Worm (Caenorhabditis elegans): ENCODE data around the gene cla-1.
A peak's percentile ranks its signal among the peaks of the same experiment; 100 is the strongest.

cla-1 gene

DNA sequence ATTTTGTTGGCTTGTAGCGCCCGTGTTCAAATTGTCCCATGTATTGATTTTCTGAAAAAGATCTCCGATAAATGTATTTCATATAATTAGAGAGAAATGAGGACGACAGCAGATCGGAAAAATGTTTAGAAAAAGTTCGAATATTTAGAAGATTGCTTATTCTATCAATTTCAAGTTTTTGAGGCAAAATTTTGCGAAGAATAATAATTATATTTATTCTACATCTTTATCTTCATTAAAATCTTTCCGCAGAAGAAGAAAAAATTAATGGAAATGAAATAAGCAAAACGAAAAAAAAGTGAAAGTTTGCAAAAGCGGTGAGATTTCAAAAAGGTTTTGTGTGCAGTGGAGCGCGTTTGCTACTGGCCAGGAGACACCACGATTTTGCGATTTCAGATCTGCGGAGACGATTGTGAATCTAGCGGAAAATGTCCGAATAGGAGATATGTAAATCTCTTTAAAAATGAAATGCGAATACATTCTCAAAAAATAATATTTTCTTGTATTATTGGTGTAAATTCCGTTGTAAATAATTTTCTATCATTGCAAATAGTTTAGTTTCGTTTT is 65.6 kb downstream of the cla-1 start, which contains the start of gene nrde-4 (continued):
- TF ChIP-seq sma-9 (GFP tag; optimal IDR thresholded peaks at IDR 0.05) (peak; percentile 59), sma-9 (tag; optimal IDR thresholded peaks at IDR 0.05) (no peak), mdl-1 (tag; optimal IDR thresholded peaks at IDR 0.05) (no peak), nhr-10 (tag; optimal IDR thresholded peaks at IDR 0.05) (no peak), nhr-23 (tag; optimal IDR thresholded peaks at IDR 0.05) (no peak)

DNA sequence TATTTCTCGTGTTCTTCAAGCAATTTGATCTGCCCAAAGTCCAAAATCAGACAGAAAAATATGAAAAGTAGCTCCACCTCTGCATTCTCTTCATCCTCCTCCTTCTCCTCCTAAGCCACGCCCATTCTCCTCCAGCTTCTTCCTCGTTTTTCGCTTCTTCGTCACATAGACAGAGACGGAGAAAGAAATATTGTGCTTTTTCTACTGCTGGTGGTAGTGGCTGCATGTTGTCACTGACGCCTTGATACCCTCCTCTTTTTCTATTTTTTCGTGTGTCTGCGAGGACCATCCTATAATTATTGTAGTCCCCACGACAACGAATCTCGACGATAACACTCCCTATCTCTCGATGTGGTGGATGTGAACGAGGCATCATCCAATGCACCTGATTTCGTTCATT is 69.9 kb downstream of the cla-1 start, which contains the start of gene C08G9.1:
C08G9.1 (plus strand) TSS at position 175 of the 400 bp plus-strand sequence.
- TF ChIP-seq lsy-2 (tag; optimal IDR thresholded peaks at IDR 0.05) (peak in 1 of 2 experiments; percentile 0), C34F6.9 (tag; optimal IDR thresholded peaks at IDR 0.05) (peak; percentile 12), Y55F3AM.14 (GFP tag; optimal IDR thresholded peaks at IDR 0.05) (no peak), unc-55 (GFP tag; optimal IDR thresholded peaks at IDR 0.05) (peak; percentile 47), nhr-129 (tag; optimal IDR thresholded peaks at IDR 0.05) (peak; percentile 45), lin-11 (tag; optimal IDR thresholded peaks at IDR 0.05) (no peak)

DNA sequence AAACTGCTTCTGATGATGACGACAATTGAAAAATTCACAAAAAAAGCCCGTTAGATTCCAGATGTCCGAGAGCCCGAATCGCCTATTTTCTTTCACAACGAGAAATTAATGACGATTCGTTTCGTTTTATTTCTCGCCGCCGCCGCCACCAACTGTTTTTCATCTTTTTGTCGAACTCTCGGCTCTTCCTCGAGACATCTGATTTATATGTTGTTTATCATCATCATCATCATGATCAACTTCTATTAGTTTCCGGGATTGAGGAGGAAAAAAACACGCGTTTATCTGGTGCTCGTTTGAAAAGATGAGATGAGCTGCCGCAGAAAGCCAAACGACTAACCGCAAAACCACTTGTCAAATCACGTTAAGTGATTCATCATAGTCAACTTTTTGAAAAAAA is 70.8 kb downstream of the cla-1 start:
- no peak for TF ChIP-seq unc-55 (GFP tag; optimal IDR thresholded peaks at IDR 0.05)
- TF ChIP-seq alr-1 (tag; optimal IDR thresholded peaks at IDR 0.05) = no peak
- TF ChIP-seq sem-4 (tag; optimal IDR thresholded peaks at IDR 0.05) = peak; percentile 78
- TF ChIP-seq nhr-129 (tag; optimal IDR thresholded peaks at IDR 0.05) = peak; percentile 18
- peak; percentile 57 for TF ChIP-seq sma-9 (GFP tag; optimal IDR thresholded peaks at IDR 0.05)
- TF ChIP-seq sma-9 (tag; optimal IDR thresholded peaks at IDR 0.05) = no peak
- TF ChIP-seq mbf-1 (tag; optimal IDR thresholded peaks at IDR 0.05) = no peak
- no peak for TF ChIP-seq elt-3 (tag; optimal IDR thresholded peaks at IDR 0.05)
- TF ChIP-seq C34F6.9 (tag; optimal IDR thresholded peaks at IDR 0.05) = peak; percentile 9
- TF ChIP-seq nhr-77 (tag; optimal IDR thresholded peaks at IDR 0.05) = no peak
- no peak for TF ChIP-seq nhr-11 (tag; optimal IDR thresholded peaks at IDR 0.05)
- peak; percentile 19 for TF ChIP-seq F13H6.1 (tag; optimal IDR thresholded peaks at IDR 0.05)

DNA sequence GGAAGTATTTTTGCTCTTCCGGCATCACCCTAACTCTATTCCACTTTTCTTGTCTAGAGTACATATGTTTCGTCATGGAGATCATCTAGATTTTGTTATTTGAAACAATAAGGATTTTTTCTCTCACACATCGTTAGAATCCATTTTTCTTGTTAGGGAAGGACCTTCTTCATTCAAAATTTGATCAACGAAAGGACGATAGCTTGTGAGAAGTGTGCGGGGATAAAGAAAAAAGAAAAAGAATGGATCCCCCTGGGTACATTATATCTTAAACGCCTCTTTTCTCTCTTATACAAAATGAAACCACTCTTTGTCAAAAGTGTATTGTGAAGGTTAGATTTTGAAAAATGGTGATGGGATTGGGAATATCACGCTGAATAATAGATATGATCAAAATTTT is 72.8 kb downstream of the cla-1 start:
- TF ChIP-seq elt-3 (tag; optimal IDR thresholded peaks at IDR 0.05) = no peak
- no peak for TF ChIP-seq nhr-23 (tag; optimal IDR thresholded peaks at IDR 0.05)
- no peak for TF ChIP-seq egl-27 (tag; optimal IDR thresholded peaks at IDR 0.05)
- TF ChIP-seq ceh-82 (tag; optimal IDR thresholded peaks at IDR 0.05) = no peak
- peak; percentile 69 for TF ChIP-seq mab-5 (tag; optimal IDR thresholded peaks at IDR 0.05)
- TF ChIP-seq lsy-2 (tag; optimal IDR thresholded peaks at IDR 0.05) = peak in 1 of 2 experiments; percentile 6

DNA sequence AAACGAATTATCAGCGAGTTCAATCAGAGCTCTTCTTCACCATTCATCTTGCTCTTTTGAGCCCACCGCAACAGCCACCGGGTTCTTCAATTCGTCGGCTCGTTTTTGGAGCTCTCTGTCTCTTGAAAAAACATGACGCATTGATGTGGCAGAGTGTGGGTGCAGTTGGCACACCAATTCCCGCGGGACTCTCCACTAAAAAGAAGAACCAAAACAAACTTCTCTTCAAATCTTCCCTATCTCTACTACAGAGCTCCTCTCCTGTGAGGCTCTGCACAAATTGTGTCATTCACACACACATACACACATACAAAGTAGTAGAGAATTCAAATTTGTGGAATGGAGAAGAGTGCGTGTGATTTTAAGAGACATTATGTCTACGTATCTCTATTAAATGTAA is 74.3 kb downstream of the cla-1 start:
- TF ChIP-seq nhr-12 (tag; optimal IDR thresholded peaks at IDR 0.05) (no peak), aly-2 (tag; optimal IDR thresholded peaks at IDR 0.05) (no peak), ceh-82 (tag; optimal IDR thresholded peaks at IDR 0.05) (no peak), ztf-11 (tag; optimal IDR thresholded peaks at IDR 0.05) (no peak), sma-9 (GFP tag; optimal IDR thresholded peaks at IDR 0.05) (no peak), sma-9 (tag; optimal IDR thresholded peaks at IDR 0.05) (no peak), nhr-10 (tag; optimal IDR thresholded peaks at IDR 0.05) (no peak), nhr-25 (tag; optimal IDR thresholded peaks at IDR 0.05) (no peak), ztf-1 (GFP tag; conservative IDR thresholded peaks at IDR 0.05) (no peak), unc-62 (GFP tag; optimal IDR thresholded peaks at IDR 0.05) (no peak), nhr-129 (tag; optimal IDR thresholded peaks at IDR 0.05) (peak; percentile 26), R02D3.7 (tag; optimal IDR thresholded peaks at IDR 0.05) (no peak), unc-55 (GFP tag; optimal IDR thresholded peaks at IDR 0.05) (no peak), unc-39 (tag; optimal IDR thresholded peaks at IDR 0.05) (no peak), lin-11 (tag; optimal IDR thresholded peaks at IDR 0.05) (no peak), nhr-6 (tag; optimal IDR thresholded peaks at IDR 0.05) (no peak), C34F6.9 (tag; optimal IDR thresholded peaks at IDR 0.05) (no peak), crh-2 (tag; optimal IDR thresholded peaks at IDR 0.05) (no peak), blmp-1 (tag; optimal IDR thresholded peaks at IDR 0.05; ENCODE audit: insufficient read depth) (no peak), alr-1 (tag; optimal IDR thresholded peaks at IDR 0.05) (no peak), Y55F3AM.14 (GFP tag; optimal IDR thresholded peaks at IDR 0.05) (peak; percentile 4), elt-1 (tag; optimal IDR thresholded peaks at IDR 0.05) (no peak), lin-39 (tag; optimal IDR thresholded peaks at IDR 0.05) (no peak), mdl-1 (tag; optimal IDR thresholded peaks at IDR 0.05) (no peak), snpc-4 (tag; optimal IDR thresholded peaks at IDR 0.05) (peak; percentile 6), ceh-16 (tag; optimal IDR thresholded peaks at IDR 0.05) (no peak), elt-3 (tag; optimal IDR thresholded peaks at IDR 0.05) (no peak), mab-5 (tag; optimal IDR thresholded peaks at IDR 0.05) (peak; percentile 43), egl-27 (tag; optimal IDR thresholded peaks at IDR 0.05) (no peak), fos-1 (tag; optimal IDR thresholded peaks at IDR 0.05) (no peak), nhr-21 (tag; optimal IDR thresholded peaks at IDR 0.05) (no peak)
